Worm (Caenorhabditis elegans) whole organism, L1 larva: ENCODE data around the gene F35H10.2.

ENCODE experiments used
- ceh-82 ChIP-seq, 3 experiments: fragments of 150-350 bp in 1 of 3; sonication (generic microtip) in 2 of 3; optimal IDR thresholded peaks; 2 replicates each; lab custom pipeline; 2014 to 2017; ENCODE audit warnings: missing biosample characterization in 3 of 3, missing genetic modification characterization in 3 of 3
- ceh-88 ChIP-seq: fragments of 200-800 bp; sonication (Bioruptor generic); IDR thresholded peaks from 2 replicates; pipeline ENCODE4 v1.3.6; 2022; ENCODE audit warnings: missing genetic modification characterization, missing compliant biosample characterization
- dsc-1 ChIP-seq: sonication (generic microtip); optimal IDR thresholded peaks from 2 replicates; lab custom pipeline; 2016; ENCODE audit warnings: mild to moderate bottlenecking, missing genetic modification characterization, missing compliant biosample characterization
- egl-27 ChIP-seq, 2 experiments: fragments of 150-350 bp in 1 of 2; sonication (generic microtip); optimal IDR thresholded peaks; 3 replicates each; lab custom pipeline; 2017 to 2018; ENCODE audit warnings: missing biosample characterization in 2 of 2, missing genetic modification characterization in 2 of 2, missing genetic modification reagents in 2 of 2
- mep-1 ChIP-seq: fragments of 150-350 bp; optimal IDR thresholded peaks from 2 replicates; lab custom pipeline; 2014; ENCODE audit warnings: missing biosample characterization, missing genetic modification characterization
- rnt-1 ChIP-seq: sonication (generic microtip); optimal IDR thresholded peaks from 2 replicates; lab custom pipeline; 2016; ENCODE audit warnings: mild to moderate bottlenecking, missing genetic modification characterization, moderate library complexity, missing compliant biosample characterization
- swsn-7 ChIP-seq: sonication (generic microtip); optimal IDR thresholded peaks from 2 replicates; lab custom pipeline; 2016; ENCODE audit warnings: missing genetic modification characterization, missing compliant biosample characterization
- unc-62 ChIP-seq: fragments of 150-350 bp; optimal IDR thresholded peaks from 2 replicates; lab custom pipeline; 2014; ENCODE audit warnings: missing biosample characterization, missing genetic modification reagents, missing genetic modification characterization

ce11 chrIV:8358492-8358891 lies 29.5 kb downstream of the F35H10.2 start, which contains the start of gene D2096.13:
- TF ChIP-seq mep-1 (tag; lab: Kevin White, UChicago) (no peak), unc-62 (GFP tag; lab: Kevin White, UChicago) (no peak), ceh-82 (tag; optimal IDR thresholded peaks at IDR 0.05; lab: Kevin White, UChicago) (no peak), ceh-88 (GFP tag; lab: Robert Waterston, UW) (no peak), dsc-1 (no peak), swsn-7 (tag; lab: Kevin White, UChicago) (no peak), rnt-1 (tag; lab: Kevin White, UChicago) (no peak), egl-27 (tag; optimal IDR thresholded peaks at IDR 0.05; lab: Kevin White, UChicago) (no peak)
